Worm (Caenorhabditis elegans) whole organism, L4/young adult: ENCODE results near the gene F36H12.4.
"Not testable (repeated sequence)": the region's sequence is repeated elsewhere in the genome, so short reads cannot be mapped to it uniquely, and the experiment has no call there.

Experiments
- W03F9.2 ChIP-seq: fragments of 150-350 bp; optimal IDR thresholded peaks from 2 replicates; lab custom pipeline; 2014; ENCODE audit warnings: missing biosample characterization, missing genetic modification characterization
- him-1 ChIP-seq: sonication (generic microtip); optimal IDR thresholded peaks from 2 replicates; lab custom pipeline; 2016; ENCODE audit warnings: missing genotype, missing genetic modification reagents, missing genetic modification characterization, missing compliant biosample characterization

ce11 chrIV:5258385-5258784, 10.5 kb upstream of the F36H12.4 start, which contains the start of gene ttbk-2.1:
- not testable (repeated sequence) for TF ChIP-seq him-1, W03F9.2 (tag; lab: Kevin White, UChicago)
